Worm (Caenorhabditis elegans) whole organism, L2 larva: Measurements from ENCODE around the gene pri-1.

Experiments
- Y55F3AM.14 ChIP-seq: fragments of 200-800 bp; sonication (Bioruptor generic); optimal IDR thresholded peaks from 2 replicates; lab custom pipeline; 2018; ENCODE audit warnings: mild to moderate bottlenecking, missing genetic modification characterization, missing compliant biosample characterization
- aly-2 ChIP-seq: fragments of 150-350 bp; optimal IDR thresholded peaks from 2 replicates; lab custom pipeline; 2014; ENCODE audit warnings: missing biosample characterization, missing genetic modification characterization

DNA sequence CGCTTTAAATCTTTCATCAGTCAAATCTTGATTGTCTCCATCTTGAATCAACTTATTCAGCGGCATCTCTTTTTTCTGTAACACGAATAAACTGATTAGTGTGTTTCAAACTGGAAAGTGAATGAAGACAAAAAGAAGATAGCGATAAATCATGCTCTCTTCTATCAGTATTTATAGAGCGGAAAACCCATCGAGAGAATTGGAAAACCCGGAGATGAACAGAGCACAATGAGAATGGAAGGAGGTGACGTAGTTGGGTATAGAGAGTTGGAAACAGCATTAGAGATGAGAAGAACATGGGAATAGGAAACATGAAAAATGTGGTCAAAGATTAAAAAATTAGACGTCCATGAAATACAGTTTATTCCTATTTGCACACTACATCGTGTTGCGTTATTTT is 22.0 kb downstream of the pri-1 start, which contains the start of gene acox-1.5:
- TF ChIP-seq Y55F3AM.14 (GFP tag; lab: Kevin White, UChicago) (no peak), aly-2 (tag; lab: Kevin White, UChicago) (no peak)
